Fruit fly (Drosophila melanogaster): ENCODE data around the gene ZnT86D.

- TF ChIP-seq h (optimal IDR thresholded peaks at IDR 0.05) (no peak), ttk (optimal IDR thresholded peaks at IDR 0.05) (no peak), Myc (optimal IDR thresholded peaks at IDR 0.05) (no peak), psq (optimal IDR thresholded peaks at IDR 0.05) (no peak), insv (optimal IDR thresholded peaks at IDR 0.05) (no peak), Sin3A (optimal IDR thresholded peaks at IDR 0.05) (no peak)
Measured at dm6 chr3R:11221437-11222230, 7.3 kb upstream of the ZnT86D start, which contains the start of the genes CG6693 and RpL3.

All from Kc167 (cell line).